Worm (Caenorhabditis elegans) whole organism, late embryonic: Measurements from ENCODE around the gene gst-5.
A peak's percentile ranks its signal among the peaks of the same experiment; 100 is the strongest.
"Not testable (repeated sequence)": the region's sequence is repeated elsewhere in the genome, so short reads cannot be mapped to it uniquely, and the experiment has no call there.

ENCODE experiments used
- C08G9.2 ChIP-seq: sonication (generic microtip); optimal IDR thresholded peaks from 2 replicates; lab custom pipeline; 2016; ENCODE audit warnings: mild to moderate bottlenecking, missing genetic modification characterization, moderate library complexity, missing compliant biosample characterization
- F13H6.1 ChIP-seq: sonication (generic microtip); optimal IDR thresholded peaks from 2 replicates; lab custom pipeline; 2016; ENCODE audit warnings: missing genetic modification characterization, missing compliant biosample characterization
- T23F11.4 ChIP-seq: fragments of 200-800 bp; sonication (Bioruptor generic); optimal IDR thresholded peaks from 2 replicates; lab custom pipeline; 2018; ENCODE audit warnings: mild to moderate bottlenecking, missing genetic modification characterization, missing compliant biosample characterization
- Y22D7AL.16 ChIP-seq: sonication (generic microtip); optimal IDR thresholded peaks from 2 replicates; lab custom pipeline; 2016; ENCODE audit warnings: missing genetic modification characterization, missing compliant biosample characterization
- ahr-1 ChIP-seq: sonication (generic microtip); optimal IDR thresholded peaks from 2 replicates; lab custom pipeline; 2016; ENCODE audit warnings: missing genetic modification characterization, missing compliant biosample characterization
- ama-1 ChIP-seq: fragments of 150-350 bp; optimal IDR thresholded peaks from 2 replicates; lab custom pipeline; 2014
- ceh-18 ChIP-seq: sonication (generic microtip); optimal IDR thresholded peaks from 2 replicates; lab custom pipeline; 2016; ENCODE audit warnings: missing genetic modification characterization, missing compliant biosample characterization
- ceh-19 ChIP-seq: fragments of 200-800 bp; sonication (Bioruptor generic); optimal IDR thresholded peaks from 2 replicates; lab custom pipeline; 2018; ENCODE audit warnings: mild to moderate bottlenecking, missing genetic modification characterization, missing compliant biosample characterization
- ceh-22 ChIP-seq: sonication (generic microtip); optimal IDR thresholded peaks from 2 replicates; lab custom pipeline; 2017; ENCODE audit warnings: missing biosample characterization, missing genetic modification characterization
- ceh-31 ChIP-seq: sonication (generic microtip); optimal IDR thresholded peaks from 2 replicates; lab custom pipeline; 2016; ENCODE audit warnings: missing genetic modification characterization, missing compliant biosample characterization
- ceh-45 ChIP-seq: fragments of 200-800 bp; sonication (Bioruptor generic); IDR thresholded peaks from 2 replicates; pipeline ENCODE4 v1.3.6; 2022; ENCODE audit warnings: missing genetic modification reagents, missing genetic modification characterization, missing compliant biosample characterization
- ceh-48 ChIP-seq: sonication (generic microtip); optimal IDR thresholded peaks from 2 replicates; lab custom pipeline; 2016; ENCODE audit warnings: missing genetic modification characterization, inconsistent platforms, missing compliant biosample characterization
- ceh-6 ChIP-seq: fragments of 200-800 bp; sonication (Bioruptor generic); optimal IDR thresholded peaks from 2 replicates; lab custom pipeline; 2018; ENCODE audit warnings: mild to moderate bottlenecking, missing genetic modification characterization, missing compliant biosample characterization
- ceh-9 ChIP-seq: sonication (generic microtip); optimal IDR thresholded peaks from 2 replicates; lab custom pipeline; 2016; ENCODE audit warnings: mild to moderate bottlenecking, missing genetic modification characterization, inconsistent platforms, missing compliant biosample characterization
- dve-1 ChIP-seq: sonication (generic microtip); optimal IDR thresholded peaks from 2 replicates; lab custom pipeline; 2017; ENCODE audit warnings: antibody characterized with exemption, mild to moderate bottlenecking, missing genetic modification characterization, missing compliant biosample characterization
- elt-4 ChIP-seq: sonication (generic microtip); optimal IDR thresholded peaks from 2 replicates; lab custom pipeline; 2016; ENCODE audit warnings: missing genetic modification characterization, missing compliant biosample characterization
- ets-4 ChIP-seq: sonication (generic microtip); optimal IDR thresholded peaks from 2 replicates; lab custom pipeline; 2016; ENCODE audit warnings: missing genetic modification characterization, missing compliant biosample characterization
- fax-1 ChIP-seq: sonication (generic microtip); optimal IDR thresholded peaks from 2 replicates; lab custom pipeline; 2016; ENCODE audit warnings: missing genotype, missing genetic modification characterization, missing compliant biosample characterization
- fkh-6 ChIP-seq: sonication (generic microtip); optimal IDR thresholded peaks from 2 replicates; lab custom pipeline; 2016; ENCODE audit warnings: missing genetic modification characterization, missing compliant biosample characterization
- gmeb-2 ChIP-seq: sonication (generic microtip); optimal IDR thresholded peaks from 2 replicates; lab custom pipeline; 2016; ENCODE audit warnings: missing genetic modification characterization, inconsistent platforms, missing compliant biosample characterization
- hlh-15 ChIP-seq: sonication (generic microtip); optimal IDR thresholded peaks from 2 replicates; lab custom pipeline; 2016; ENCODE audit warnings: missing genetic modification characterization, missing compliant biosample characterization
- hlh-8 ChIP-seq: sonication (generic microtip); optimal IDR thresholded peaks from 2 replicates; lab custom pipeline; 2016; ENCODE audit warnings: missing genotype, missing genetic modification characterization, missing compliant biosample characterization
- lin-11 ChIP-seq: fragments of 200-800 bp; sonication (Bioruptor generic); optimal IDR thresholded peaks from 2 replicates; lab custom pipeline; 2018; ENCODE audit warnings: mild to moderate bottlenecking, missing genetic modification characterization, missing compliant biosample characterization
- mec-3 ChIP-seq: sonication (generic microtip); optimal IDR thresholded peaks from 2 replicates; lab custom pipeline; 2016; ENCODE audit warnings: borderline replicate concordance, missing genetic modification characterization, missing compliant biosample characterization
- nfya-1 ChIP-seq: sonication (generic microtip); optimal IDR thresholded peaks from 2 replicates; lab custom pipeline; 2017; ENCODE audit warnings: missing genetic modification characterization, mild to moderate bottlenecking, missing compliant biosample characterization, antibody characterized with exemption, moderate library complexity
- nhr-11 ChIP-seq: fragments of 150-350 bp; optimal IDR thresholded peaks from 2 replicates; lab custom pipeline; 2014; ENCODE audit warnings: missing biosample characterization, missing genetic modification characterization
- nhr-232 ChIP-seq: sonication (generic microtip); optimal IDR thresholded peaks from 2 replicates; lab custom pipeline; 2016; ENCODE audit warnings: missing genetic modification characterization, missing compliant biosample characterization
- odd-2 ChIP-seq: sonication (generic microtip); optimal IDR thresholded peaks from 2 replicates; lab custom pipeline; 2017; ENCODE audit warnings: antibody characterized with exemption, mild to moderate bottlenecking, missing genetic modification characterization, missing compliant biosample characterization
- pqm-1 ChIP-seq: sonication (generic microtip); optimal IDR thresholded peaks from 2 replicates; lab custom pipeline; 2016; ENCODE audit warnings: missing genetic modification characterization, missing compliant biosample characterization
- ref-2 ChIP-seq: sonication (generic microtip); optimal IDR thresholded peaks from 2 replicates; lab custom pipeline; 2016; ENCODE audit warnings: missing genetic modification characterization, missing compliant biosample characterization
- rnt-1 ChIP-seq: sonication (generic microtip); optimal IDR thresholded peaks from 2 replicates; lab custom pipeline; 2016; ENCODE audit warnings: missing genetic modification characterization, missing compliant biosample characterization
- sox-2 ChIP-seq: fragments of 200-800 bp; sonication (Bioruptor generic); IDR thresholded peaks from 2 replicates; pipeline ENCODE4 v1.3.6; 2022; ENCODE audit warnings: missing genetic modification reagents, missing genetic modification characterization, missing compliant biosample characterization
- tbx-2 ChIP-seq: sonication (generic microtip); optimal IDR thresholded peaks from 2 replicates; lab custom pipeline; 2016; ENCODE audit warnings: missing genetic modification characterization, missing compliant biosample characterization
- unc-55 ChIP-seq: sonication (generic microtip); optimal IDR thresholded peaks from 2 replicates; lab custom pipeline; 2017; ENCODE audit warnings: missing biosample characterization, missing genetic modification reagents, missing genetic modification characterization
- zip-5 ChIP-seq: sonication (generic microtip); optimal IDR thresholded peaks from 2 replicates; lab custom pipeline; 2016; ENCODE audit warnings: missing genetic modification characterization, missing compliant biosample characterization
- ztf-16 ChIP-seq: sonication (generic microtip); optimal IDR thresholded peaks from 2 replicates; lab custom pipeline; 2017; ENCODE audit warnings: missing genetic modification characterization, missing compliant biosample characterization

gst-5 gene

DNA sequence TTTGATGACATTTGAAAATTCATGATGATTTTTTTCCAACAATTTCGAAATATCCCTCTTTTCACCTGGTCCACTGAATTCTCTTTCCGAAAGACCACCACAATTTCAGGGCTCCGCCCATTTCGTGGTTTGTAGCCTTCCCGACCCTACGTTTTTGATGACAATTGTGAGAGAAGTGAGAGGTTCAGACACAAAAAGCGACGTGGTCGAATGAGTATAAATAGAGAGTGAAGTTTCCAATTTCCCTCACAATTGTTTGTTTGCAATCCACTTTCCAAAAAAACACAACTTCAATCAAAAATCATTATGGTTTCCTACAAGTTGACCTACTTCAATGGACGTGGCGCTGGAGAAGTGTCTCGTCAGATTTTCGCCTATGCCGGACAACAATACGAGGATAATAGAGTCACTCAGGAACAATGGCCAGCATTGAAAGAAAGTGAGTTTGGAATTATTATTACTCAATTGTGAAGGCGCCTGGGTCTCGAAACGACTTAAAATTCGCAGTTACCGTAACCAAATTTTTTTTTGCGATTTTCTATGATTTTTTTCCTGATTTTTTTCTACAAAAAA is at the start of gene gst-5:
TSS of gene gst-5 (plus strand) at position 246 of the 573 bp plus-strand sequence.
- no peak for TF ChIP-seq rnt-1 (tag; lab: Kevin White, UChicago)
- no peak for TF ChIP-seq ceh-19 (GFP tag; lab: Kevin White, UChicago)
- peak; percentile 50 for TF ChIP-seq unc-55 (GFP tag; lab: Kevin White, UChicago)
- peak; percentile 4 for TF ChIP-seq ceh-31 (tag; lab: Kevin White, UChicago)
- TF ChIP-seq fkh-6 (tag; lab: Kevin White, UChicago): no peak
- TF ChIP-seq nfya-1: peak; percentile 12
- TF ChIP-seq hlh-8 (tag; lab: Kevin White, UChicago): no peak
- TF ChIP-seq ceh-9: no peak
- no peak for TF ChIP-seq odd-2
- no peak for TF ChIP-seq gmeb-2 (tag; lab: Kevin White, UChicago)
- TF ChIP-seq dve-1 (tag; lab: Kevin White, UChicago): peak; percentile 28
- no peak for TF ChIP-seq Y22D7AL.16
- TF ChIP-seq ets-4: no peak
- no peak for TF ChIP-seq zip-5 (tag; lab: Kevin White, UChicago)
- no peak for TF ChIP-seq ahr-1
- TF ChIP-seq F13H6.1 (tag; lab: Kevin White, UChicago): no peak
- peak; percentile 29 for TF ChIP-seq ceh-18 (tag; lab: Kevin White, UChicago)

DNA sequence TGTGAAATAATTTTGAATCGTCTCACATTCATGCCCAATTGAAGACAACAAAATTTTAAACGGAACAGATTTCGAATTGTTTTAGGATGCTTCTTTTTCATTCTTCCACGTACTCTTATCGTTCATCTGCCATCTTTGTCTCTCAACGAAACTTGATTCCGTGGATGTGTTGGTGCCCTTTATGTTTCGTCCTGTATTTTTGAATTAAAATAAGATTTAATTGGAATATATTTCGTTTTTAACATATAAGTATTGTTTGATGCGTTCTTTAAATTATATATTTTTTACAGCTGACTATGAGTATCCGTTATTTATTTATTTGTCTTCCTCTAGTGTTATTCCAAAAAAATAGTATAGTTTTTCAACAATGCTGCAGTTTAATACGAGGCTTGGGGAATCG is 48.0 kb upstream of the gst-5 start, which contains the start of gene gly-1:
TSS of gene gly-1 (minus strand) at position 101 of the 400 bp plus-strand sequence.
- TF ChIP-seq nhr-11 (tag; lab: Kevin White, UChicago) (no peak), nhr-232 (tag; lab: Kevin White, UChicago) (no peak), ceh-45 (GFP tag; lab: Robert Waterston, UW) (no peak), ceh-31 (tag; lab: Kevin White, UChicago) (no peak), ahr-1 (no peak), Y22D7AL.16 (no peak), C08G9.2 (tag; lab: Kevin White, UChicago) (no peak), ets-4 (no peak), pqm-1 (tag; lab: Kevin White, UChicago) (no peak), fkh-6 (tag; lab: Kevin White, UChicago) (no peak)
- TF ChIP-seq, all 69 proteins: peak for 0

DNA sequence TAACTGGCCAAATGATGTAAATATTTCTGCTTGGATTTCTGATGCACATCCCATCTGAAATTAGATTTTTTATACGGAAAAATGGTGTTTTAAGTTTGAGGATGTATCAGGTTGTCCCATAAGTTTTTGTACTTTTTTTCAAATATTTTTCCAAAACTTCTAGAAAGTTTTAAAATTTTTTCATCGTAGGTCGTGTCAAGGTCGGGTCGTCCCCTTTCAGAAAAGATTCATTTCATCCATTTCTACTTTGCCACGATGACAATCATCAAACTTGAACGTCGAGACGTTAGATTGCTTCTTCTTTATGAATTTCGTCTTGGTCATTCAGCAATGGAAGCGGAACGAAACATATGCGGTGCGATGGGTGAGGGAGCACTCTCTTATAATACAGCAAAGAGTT is 45.8 kb upstream of the gst-5 start, which contains the start of gene sra-12:
TSS of gene sra-12 (minus strand) at position 101 of the 400 bp plus-strand sequence.
- TF ChIP-seq ceh-6 (GFP tag; lab: Kevin White, UChicago); hlh-8 (tag; lab: Kevin White, UChicago); ceh-18 (tag; lab: Kevin White, UChicago): not testable (repeated sequence)

DNA sequence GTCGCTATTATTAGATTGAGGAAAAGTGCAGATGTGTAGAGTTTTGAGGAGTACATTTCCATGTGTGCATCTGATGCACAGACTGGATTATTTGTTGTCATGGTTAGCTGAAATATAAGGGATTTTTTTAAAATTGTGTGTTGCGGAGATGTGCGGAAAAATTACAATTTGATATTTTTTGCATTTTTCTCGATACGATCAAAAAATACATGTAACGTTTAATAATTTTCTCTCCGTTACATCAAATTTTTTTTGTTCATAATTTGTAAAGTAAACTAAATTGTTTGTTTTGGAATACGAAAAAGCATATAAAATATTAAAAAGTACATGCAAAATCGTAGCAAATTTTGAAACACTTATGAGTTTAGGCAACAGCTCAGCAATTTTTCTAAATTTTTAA is 39.9 kb upstream of the gst-5 start, which contains the start of gene sra-11:
TSS of gene sra-11 (minus strand) at position 101 of the 400 bp plus-strand sequence.
- no peak for TF ChIP-seq zip-5 (tag; lab: Kevin White, UChicago)
- TF ChIP-seq ref-2 (tag; lab: Kevin White, UChicago): no peak
- TF ChIP-seq ceh-9: no peak
- no peak for TF ChIP-seq rnt-1 (tag; lab: Kevin White, UChicago)
- no peak for TF ChIP-seq hlh-8 (tag; lab: Kevin White, UChicago)
- no peak for TF ChIP-seq hlh-15 (tag; lab: Kevin White, UChicago)
- TF ChIP-seq sox-2 (GFP tag; lab: Robert Waterston, UW): no peak
- TF ChIP-seq ceh-19 (GFP tag; lab: Kevin White, UChicago): no peak
- TF ChIP-seq ztf-16 (tag; lab: Kevin White, UChicago): no peak
- no peak for TF ChIP-seq ceh-22
- no peak for TF ChIP-seq ceh-48
- no peak for TF ChIP-seq fax-1 (tag; lab: Kevin White, UChicago)
- TF ChIP-seq elt-4 (tag; lab: Kevin White, UChicago): no peak
- TF ChIP-seq ama-1 (lab: Kevin White, UChicago): no peak
- no peak for TF ChIP-seq T23F11.4
- no peak for TF ChIP-seq nhr-11 (tag; lab: Kevin White, UChicago)
- TF ChIP-seq nfya-1: no peak
- TF ChIP-seq tbx-2 (tag; lab: Kevin White, UChicago): no peak
- no peak for TF ChIP-seq mec-3 (tag; lab: Kevin White, UChicago)
- no peak for TF ChIP-seq lin-11 (tag; lab: Kevin White, UChicago)
